Fruit fly (Drosophila melanogaster) whole organism, embryonic: ENCODE measurements around the gene CG14431.

Experiments used
- Asciz ChIP-seq: fragments of 200-800 bp; sonication (Bioruptor generic); optimal IDR thresholded peaks from 2 replicates; lab custom pipeline; 2017; ENCODE audit warnings: missing biosample characterization, mild to moderate bottlenecking, missing genetic modification characterization, missing genetic modification reagents
- Atf-2 ChIP-seq: fragments of 200-800 bp; sonication (Bioruptor generic); optimal IDR thresholded peaks from 2 replicates; lab custom pipeline; 2016; ENCODE audit warnings: missing biosample characterization, missing genetic modification characterization
- CG10321 ChIP-seq: fragments of 200-800 bp; sonication (Bioruptor generic); IDR thresholded peaks from 2 replicates; pipeline ENCODE4 v1.3.6; 2022; ENCODE audit warnings: missing biosample characterization, missing genetic modification characterization
- CG10979 ChIP-seq: fragments of 200-800 bp; sonication (Bioruptor generic); optimal IDR thresholded peaks from 2 replicates; lab custom pipeline; 2018; ENCODE audit warnings: missing biosample characterization, mild to moderate bottlenecking, missing genetic modification characterization, moderate library complexity
- CG12155 ChIP-seq: fragments of 200-800 bp; sonication (Bioruptor generic); optimal IDR thresholded peaks from 3 replicates; lab custom pipeline; 2016; ENCODE audit warnings: missing biosample characterization, missing genetic modification characterization
- CG1529 ChIP-seq: fragments of 200-800 bp; sonication (Bioruptor generic); optimal IDR thresholded peaks from 3 replicates; lab custom pipeline; 2018; ENCODE audit warnings: missing biosample characterization, missing genetic modification characterization
- CG15696 ChIP-seq: fragments of 200-800 bp; sonication (Bioruptor generic); optimal IDR thresholded peaks from 2 replicates; lab custom pipeline; 2019; ENCODE audit warnings: missing biosample characterization, mild to moderate bottlenecking, missing genetic modification characterization, moderate library complexity
- CG17568 ChIP-seq: fragments of 200-800 bp; sonication (Bioruptor generic); optimal IDR thresholded peaks from 2 replicates; lab custom pipeline; 2018; ENCODE audit warnings: missing biosample characterization, mild to moderate bottlenecking, missing genetic modification characterization, moderate library complexity
- CG18262 ChIP-seq: fragments of 200-800 bp; optimal IDR thresholded peaks from 3 replicates; lab custom pipeline; 2019; ENCODE audit warnings: missing biosample characterization, mild to moderate bottlenecking, missing genetic modification characterization, moderate library complexity
- CG1832 ChIP-seq: fragments of 200-800 bp; sonication (Bioruptor generic); optimal IDR thresholded peaks from 2 replicates; lab custom pipeline; 2017; ENCODE audit warnings: missing biosample characterization, mild to moderate bottlenecking, missing genetic modification characterization, inconsistent platforms
- CG33213 ChIP-seq: fragments of 200-800 bp; sonication (Bioruptor generic); optimal IDR thresholded peaks from 3 replicates; lab custom pipeline; 2016; ENCODE audit warnings: missing biosample characterization, missing genetic modification characterization
- CG34224 ChIP-seq: fragments of 200-800 bp; sonication (Bioruptor generic); IDR thresholded peaks from 3 replicates; pipeline ENCODE4 v1.3.6; 2022; ENCODE audit warnings: missing biosample characterization, missing genetic modification characterization; ENCODE audit not compliant: partially characterized antibody
- CG3726 ChIP-seq: fragments of 200-800 bp; sonication (Bioruptor generic); IDR thresholded peaks from 3 replicates; pipeline ENCODE4, ENCODE4 v1.3.6; 2022; ENCODE audit warnings: missing biosample characterization, missing genetic modification characterization
- CG43689 ChIP-seq: fragments of 200-800 bp; sonication (Bioruptor generic); IDR thresholded peaks from 2 replicates; pipeline ENCODE4 v1.3.6; 2022; ENCODE audit warnings: missing biosample characterization, missing genetic modification characterization
- CG6254 ChIP-seq: fragments of 200-800 bp; sonication (Bioruptor generic); optimal IDR thresholded peaks from 3 replicates; lab custom pipeline; 2017; ENCODE audit warnings: mild to moderate bottlenecking, missing biosample characterization, missing genetic modification reagents, missing genetic modification characterization
- CG6689 ChIP-seq: fragments of 200-800 bp; sonication (Bioruptor generic); IDR thresholded peaks from 2 replicates; pipeline ENCODE4 v1.3.6; 2022; ENCODE audit warnings: missing biosample characterization, missing genetic modification characterization
- CG8359 ChIP-seq: fragments of 200-800 bp; sonication (Bioruptor generic); optimal IDR thresholded peaks from 2 replicates; lab custom pipeline; 2017; ENCODE audit warnings: missing biosample characterization, mild to moderate bottlenecking, missing genetic modification characterization, borderline replicate concordance
- CG9609 ChIP-seq: fragments of 200-800 bp; sonication (Bioruptor generic); optimal IDR thresholded peaks from 3 replicates; lab custom pipeline; 2016; ENCODE audit warnings: missing biosample characterization, missing genetic modification characterization
- CTCF ChIP-seq: fragments of 200-800 bp; sonication (Bioruptor generic); optimal IDR thresholded peaks from 2 replicates; lab custom pipeline; 2017; ENCODE audit warnings: missing biosample characterization, mild to moderate bottlenecking, missing genetic modification characterization, moderate library complexity
- Fer2 ChIP-seq: fragments of 200-800 bp; sonication (Bioruptor generic); optimal IDR thresholded peaks from 2 replicates; lab custom pipeline; 2018; ENCODE audit warnings: missing biosample characterization, mild to moderate bottlenecking, missing genetic modification characterization, moderate library complexity
- HLH3B ChIP-seq: fragments of 200-800 bp; sonication (Bioruptor generic); IDR thresholded peaks from 2 replicates; pipeline ENCODE4 v1.3.6; 2022; ENCODE audit warnings: missing biosample characterization, missing genetic modification characterization
- MTF-1 ChIP-seq: fragments of 200-800 bp; sonication (Bioruptor generic); optimal IDR thresholded peaks from 2 replicates; lab custom pipeline; 2018; ENCODE audit warnings: missing biosample characterization, mild to moderate bottlenecking, missing genetic modification characterization, borderline replicate concordance
- Nf-YB ChIP-seq: fragments of 200-800 bp; sonication (Bioruptor generic); optimal IDR thresholded peaks from 3 replicates; lab custom pipeline; 2019; ENCODE audit warnings: missing biosample characterization, mild to moderate bottlenecking, missing genetic modification characterization, moderate library complexity
- Rfx ChIP-seq: fragments of 200-800 bp; sonication (Bioruptor generic); IDR thresholded peaks from 2 replicates; pipeline ENCODE4 v1.3.6; 2022; ENCODE audit warnings: missing biosample characterization, missing genetic modification characterization
- Scr ChIP-seq: fragments of 200-800 bp; sonication (Bioruptor generic); IDR thresholded peaks from 2 replicates; pipeline ENCODE4 v1.3.6; 2022; ENCODE audit warnings: missing biosample characterization, missing genetic modification characterization; ENCODE audit not compliant: partially characterized antibody
- Sin3A ChIP-seq: fragments of >200 bp; optimal IDR thresholded peaks from 2 replicates; lab custom pipeline; 2018
- Sox102F ChIP-seq: fragments of 200-800 bp; sonication (Bioruptor generic); optimal IDR thresholded peaks from 2 replicates; lab custom pipeline; 2018; ENCODE audit warnings: missing biosample characterization, mild to moderate bottlenecking, missing genetic modification characterization, moderate library complexity
- Stat92E ChIP-seq, 3 experiments: fragments of >200 bp in 2 of 3; fragments of 200-800 bp in 1 of 3; sonication (Bioruptor generic) in 1 of 3; optimal IDR thresholded peaks; 2 replicates each; lab custom pipeline; 2017 to 2019; ENCODE audit warnings: missing biosample characterization in 3 of 3, missing genetic modification characterization in 3 of 3, mild to moderate bottlenecking in 1 of 3, moderate library complexity in 1 of 3
- Tbp ChIP-seq: fragments of >200 bp; optimal IDR thresholded peaks from 2 replicates; lab custom pipeline; 2018; ENCODE audit warnings: missing biosample characterization, missing genetic modification characterization
- br ChIP-seq: fragments of >200 bp; optimal IDR thresholded peaks from 2 replicates; lab custom pipeline; 2017
- bsh ChIP-seq, 2 experiments: fragments of 200-800 bp; sonication (Bioruptor generic); optimal IDR thresholded peaks; 2 replicates each; lab custom pipeline; 2017 to 2018; ENCODE audit warnings: mild to moderate bottlenecking in 2 of 2, missing biosample characterization in 2 of 2, missing genetic modification characterization in 2 of 2, moderate library complexity in 1 of 2
- cg ChIP-seq: fragments of 200-800 bp; sonication (Bioruptor generic); optimal IDR thresholded peaks from 3 replicates; lab custom pipeline; 2019; ENCODE audit warnings: missing biosample characterization, mild to moderate bottlenecking, missing genetic modification characterization, moderate library complexity
- chif ChIP-seq, 2 experiments: fragments of 200-800 bp; sonication (Bioruptor generic); optimal IDR thresholded peaks; 3 replicates each; lab custom pipeline; 2016; ENCODE audit warnings: missing biosample characterization in 2 of 2, missing genetic modification characterization in 2 of 2
- crol ChIP-seq: fragments of 200-800 bp; sonication (Bioruptor generic); IDR thresholded peaks from 2 replicates; pipeline ENCODE4 v1.3.6; 2022; ENCODE audit warnings: missing biosample characterization, missing genetic modification characterization
- da ChIP-seq: fragments of 200-800 bp; sonication (Bioruptor generic); optimal IDR thresholded peaks from 2 replicates; lab custom pipeline; 2016; ENCODE audit warnings: missing biosample characterization, missing genetic modification characterization
- eyg ChIP-seq: fragments of 200-800 bp; sonication (Bioruptor generic); optimal IDR thresholded peaks from 3 replicates; lab custom pipeline; 2016; ENCODE audit warnings: missing biosample characterization, missing genetic modification characterization
- gt ChIP-seq: fragments of 200-800 bp; sonication (Bioruptor generic); IDR thresholded peaks from 2 replicates; pipeline ENCODE4 v1.3.6; 2022; ENCODE audit warnings: missing biosample characterization, missing genetic modification characterization
- hb ChIP-seq: fragments of 200-800 bp; sonication (Bioruptor generic); IDR thresholded peaks from 3 replicates; pipeline ENCODE4 v1.3.6; 2022; ENCODE audit warnings: missing biosample characterization, missing genetic modification characterization; ENCODE audit not compliant: partially characterized antibody
- knrl ChIP-seq: fragments of 200-800 bp; sonication (Bioruptor generic); IDR thresholded peaks from 3 replicates; pipeline ENCODE4 v1.3.6; 2022; ENCODE audit warnings: missing biosample characterization, missing genetic modification characterization; ENCODE audit not compliant: partially characterized antibody
- luna ChIP-seq: fragments of 200-800 bp; sonication (Bioruptor generic); optimal IDR thresholded peaks from 2 replicates; lab custom pipeline; 2016; ENCODE audit warnings: missing biosample characterization, missing genetic modification characterization
- mirr ChIP-seq: fragments of 200-800 bp; sonication (Bioruptor generic); optimal IDR thresholded peaks from 3 replicates; lab custom pipeline; 2018; ENCODE audit warnings: missing biosample characterization, mild to moderate bottlenecking, missing genetic modification characterization
- nerfin-2 ChIP-seq: fragments of 200-800 bp; sonication (Bioruptor generic); IDR thresholded peaks from 2 replicates; pipeline ENCODE4 v1.3.6; 2022; ENCODE audit warnings: missing biosample characterization, missing genetic modification characterization; ENCODE audit not compliant: partially characterized antibody
- nom ChIP-seq: fragments of 200-800 bp; sonication (Bioruptor generic); optimal IDR thresholded peaks from 2 replicates; lab custom pipeline; 2017; ENCODE audit warnings: missing biosample characterization, missing genetic modification characterization, mild to moderate bottlenecking, moderate library complexity, missing genetic modification reagents
- psq ChIP-seq: fragments of 200-800 bp; sonication (Bioruptor generic); optimal IDR thresholded peaks from 2 replicates; lab custom pipeline; 2017; ENCODE audit warnings: missing biosample characterization, missing genetic modification characterization
- sd ChIP-seq: fragments of 200-800 bp; sonication (Bioruptor generic); optimal IDR thresholded peaks from 3 replicates; lab custom pipeline; 2018; ENCODE audit warnings: missing biosample characterization, mild to moderate bottlenecking, missing genetic modification characterization, moderate library complexity
- sens ChIP-seq: fragments of 200-800 bp; sonication (Bioruptor generic); peaks from one replicate; lab custom pipeline; 2016; ENCODE audit warnings: missing biosample characterization, missing genetic modification characterization
- slou ChIP-seq: fragments of 200-800 bp; sonication (Bioruptor generic); optimal IDR thresholded peaks from 3 replicates; lab custom pipeline; 2016; ENCODE audit warnings: missing biosample characterization, missing genetic modification characterization
- sqz ChIP-seq: fragments of 200-800 bp; sonication (Bioruptor generic); optimal IDR thresholded peaks from 3 replicates; lab custom pipeline; 2018; ENCODE audit warnings: missing biosample characterization, mild to moderate bottlenecking, missing genetic modification characterization
- twi ChIP-seq: fragments of 200-800 bp; optimal IDR thresholded peaks from 2 replicates; lab custom pipeline; 2019; ENCODE audit warnings: missing biosample characterization, mild to moderate bottlenecking, missing genetic modification characterization, moderate library complexity

The CG14431 gene

DNA sequence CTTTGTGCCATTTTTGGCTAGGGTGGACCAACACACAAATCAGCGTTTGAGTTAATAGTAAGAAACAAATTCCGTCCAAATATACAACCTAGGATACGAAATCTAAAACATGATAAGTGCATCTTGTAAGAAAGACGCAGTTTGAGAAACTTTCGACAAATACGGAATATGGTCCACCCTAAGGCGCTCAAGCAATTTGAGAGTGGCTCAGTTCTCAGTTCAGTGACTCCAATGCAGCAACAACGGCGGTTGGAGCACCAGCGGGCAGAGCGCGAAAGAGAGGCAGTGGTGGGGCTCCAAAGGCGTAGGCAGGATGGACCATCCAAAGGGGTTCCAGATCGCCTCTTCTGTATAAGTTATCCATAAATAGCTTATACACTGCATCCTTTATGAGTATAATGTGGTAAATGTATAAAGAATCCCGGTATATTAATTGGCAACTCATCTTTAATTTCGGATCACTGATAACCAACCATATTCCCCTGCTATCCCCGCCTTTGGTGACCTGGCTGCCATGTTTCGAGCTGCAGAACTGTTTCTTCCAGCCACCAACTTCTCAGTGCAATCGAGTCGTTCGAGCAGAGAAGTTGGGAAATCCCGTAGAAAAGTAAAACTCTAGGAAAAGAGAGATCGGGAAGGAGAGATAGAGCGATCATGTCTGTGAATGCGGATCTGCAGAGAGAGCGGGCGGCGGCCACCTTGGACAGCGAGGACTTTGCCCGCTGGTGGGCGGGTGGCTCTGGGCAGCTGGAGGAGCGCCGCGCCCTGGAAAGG is 61.5 kb downstream of the CG14431 start, which contains the start of gene CG4586 (continued):
- TF ChIP-seq hb, result no peak
- peak; percentile 85 for TF ChIP-seq sqz
- TF ChIP-seq CG15696 (tag; lab: Kevin White, UChicago), result peak; percentile 57
- TF ChIP-seq Scr, result no peak
- peak; percentile 84 for TF ChIP-seq Nf-YB
- TF ChIP-seq CG6689 (GFP tag; lab: Robert Waterston, UW), result peak; percentile 91
- TF ChIP-seq CG6254 (GFP tag; lab: Kevin White, UChicago), result peak; percentile 94
- peak; percentile 91 for TF ChIP-seq CG1529
- peak; percentile 80 for TF ChIP-seq CG10321 (GFP tag; lab: Robert Waterston, UW)
- peak; percentile 95 for TF ChIP-seq CG9609
- TF ChIP-seq MTF-1 (GFP tag; lab: Kevin White, UChicago), result peak; percentile 95
- TF ChIP-seq CG10979 (tag; lab: Kevin White, UChicago), result peak; percentile 89
- TF ChIP-seq CG34224 (GFP tag; lab: Robert Waterston, UW), result no peak
- peak; percentile 90 for TF ChIP-seq CG18262 (tag; lab: Kevin White, UChicago)
- TF ChIP-seq chif (GFP tag; optimal IDR thresholded peaks at IDR 0.05; lab: Kevin White, UChicago), result peak; percentile 92
- TF ChIP-seq br (lab: Kevin White, UChicago), result no peak
- peak; percentile 96 for TF ChIP-seq mirr (GFP tag; lab: Kevin White, UChicago)
- peak; percentile 75 for TF ChIP-seq slou (GFP tag; lab: Kevin White, UChicago)
- peak; percentile 99 for TF ChIP-seq nom
- TF ChIP-seq CG43689, result peak; percentile 84; the same call in 1 of the 2 replicates
- no peak for TF ChIP-seq knrl (GFP tag; lab: Robert Waterston, UW)
- TF ChIP-seq Sin3A (lab: Kevin White, UChicago), result no peak
- TF ChIP-seq CG1832, result no peak
- peak; percentile 96 for TF ChIP-seq Rfx
- TF ChIP-seq HLH3B, result peak; percentile 92
- TF ChIP-seq bsh (GFP tag; optimal IDR thresholded peaks at IDR 0.05; lab: Kevin White, UChicago), result peak; percentile 95 to 99
- peak; percentile 90 for TF ChIP-seq Atf-2 (GFP tag; lab: Kevin White, UChicago)
- TF ChIP-seq CG12155, result peak; percentile 92
- TF ChIP-seq Asciz (GFP tag; lab: Kevin White, UChicago), result peak; percentile 96
- no peak for TF ChIP-seq nerfin-2 (GFP tag; lab: Robert Waterston, UW)
- peak; percentile 81 for TF ChIP-seq da (GFP tag; lab: Kevin White, UChicago)
- peak; percentile 95 for TF ChIP-seq eyg (GFP tag; lab: Kevin White, UChicago)
- TF ChIP-seq sd (tag; lab: Kevin White, UChicago), result peak; percentile 85
- TF ChIP-seq crol (GFP tag; lab: Robert Waterston, UW), result 0 out of 2 replicates have a peak, but pooled peaks have one; percentile 31
- TF ChIP-seq CG33213, result peak; percentile 97
- peak; percentile 59 for TF ChIP-seq CTCF (GFP tag; lab: Kevin White, UChicago)
- peak; percentile 54 for TF ChIP-seq psq
- TF ChIP-seq Fer2 (tag; lab: Kevin White, UChicago), result peak; percentile 84
- peak; percentile 96 for TF ChIP-seq CG17568
- peak; percentile 86 for TF ChIP-seq CG3726 (GFP tag; lab: Robert Waterston, UW)
- TF ChIP-seq cg (GFP tag; lab: Kevin White, UChicago), result no peak
- TF ChIP-seq luna (GFP tag; lab: Kevin White, UChicago), result peak; percentile 95
- peak; percentile 99 for TF ChIP-seq sens
- TF ChIP-seq Sox102F, result peak; percentile 94
- TF ChIP-seq Stat92E (GFP tag; optimal IDR thresholded peaks at IDR 0.05; lab: Kevin White, UChicago), result peak in 1 of 3 experiments; percentile 47
- TF ChIP-seq gt (GFP tag; lab: Robert Waterston, UW), result no peak
- peak; percentile 72 for TF ChIP-seq CG8359
- TF ChIP-seq Tbp (GFP tag; lab: Kevin White, UChicago), result no peak
- TF ChIP-seq twi (tag; lab: Kevin White, UChicago), result peak; percentile 69
